Worm (Caenorhabditis elegans): ENCODE data around the gene shc-2.

DNA sequence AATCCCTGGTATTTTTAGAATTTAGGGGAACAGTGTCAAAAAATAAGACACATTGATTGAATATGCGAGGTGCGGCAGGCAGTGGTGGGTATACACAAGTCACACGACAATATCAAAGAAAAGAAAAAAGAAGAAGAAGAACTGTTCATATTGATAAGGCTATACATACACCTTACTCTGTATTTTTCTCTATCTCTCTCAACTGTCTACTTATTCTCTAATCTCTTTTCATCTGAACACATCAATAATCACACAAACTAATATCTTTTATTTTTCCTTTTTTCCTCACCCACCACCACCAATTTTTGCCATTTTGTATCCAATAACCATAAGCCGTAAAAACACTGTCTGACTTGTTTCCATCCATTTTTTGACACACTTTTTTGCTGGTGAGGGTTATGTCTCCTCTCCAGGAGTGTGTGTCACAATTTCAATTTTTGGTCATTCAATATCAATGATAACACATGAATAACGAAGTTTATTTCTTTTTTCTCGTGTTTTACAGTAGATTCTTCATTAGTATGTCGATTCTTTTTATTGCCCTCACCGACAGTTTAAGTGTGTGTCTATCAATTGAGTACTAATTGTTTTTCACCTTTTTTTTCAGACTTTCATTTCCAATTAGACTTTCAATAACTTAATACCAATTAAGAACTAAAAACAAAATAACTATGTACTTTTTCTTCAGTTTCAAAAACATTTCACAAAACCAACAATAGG, 50.6 kb downstream of the shc-2 start:
- TF ChIP-seq nhr-12 (tag; optimal IDR thresholded peaks at IDR 0.05): no peak
- no peak for TF ChIP-seq elt-3 (tag; optimal IDR thresholded peaks at IDR 0.05)
- no peak for TF ChIP-seq egl-27 (tag; optimal IDR thresholded peaks at IDR 0.05)
- no peak for TF ChIP-seq nhr-237 (tag; optimal IDR thresholded peaks at IDR 0.05)
- TF ChIP-seq lin-39 (tag; optimal IDR thresholded peaks at IDR 0.05): no peak
- no peak for TF ChIP-seq nhr-28 (tag; optimal IDR thresholded peaks at IDR 0.05)
- no peak for TF ChIP-seq mdl-1 (tag; optimal IDR thresholded peaks at IDR 0.05)
- TF ChIP-seq lin-15B (tag; optimal IDR thresholded peaks at IDR 0.05): no peak
- TF ChIP-seq aly-2 (tag; optimal IDR thresholded peaks at IDR 0.05): no peak
- TF ChIP-seq zag-1 (tag; optimal IDR thresholded peaks at IDR 0.05): no peak
- TF ChIP-seq pqm-1 (tag; optimal IDR thresholded peaks at IDR 0.05): peak; percentile 45
- TF ChIP-seq sea-2 (GFP tag; optimal IDR thresholded peaks at IDR 0.05): no peak
- TF ChIP-seq fkh-2 (tag; optimal IDR thresholded peaks at IDR 0.05): no peak
- no peak for TF ChIP-seq nhr-77 (tag; optimal IDR thresholded peaks at IDR 0.05)

All from whole organism, L3 larva.